Fruit fly (Drosophila melanogaster): Measurements from ENCODE around the gene CG31673.

The CG31673 gene

dm6 chr2L:20796758-20797514 lies 32.5 kb upstream of the CG31673 start, which contains the start of gene vari (continued):
- TF ChIP-seq yki (optimal IDR thresholded peaks at IDR 0.05): no peak
- no peak for TF ChIP-seq C15 (GFP tag; IDR thresholded peaks at IDR 0.05)
- TF ChIP-seq CG14667 (GFP tag; IDR thresholded peaks at IDR 0.05): no peak
- no peak for TF ChIP-seq Chrac-16 (GFP tag; optimal IDR thresholded peaks at IDR 0.05)
- no peak for TF ChIP-seq corto (GFP tag; optimal IDR thresholded peaks at IDR 0.05)
- no peak for TF ChIP-seq Trl (optimal IDR thresholded peaks at IDR 0.05)
- TF ChIP-seq Trl (GFP tag; optimal IDR thresholded peaks at IDR 0.05): no peak
- TF ChIP-seq CG3847 (GFP tag; IDR thresholded peaks at IDR 0.05): no peak
- TF ChIP-seq B-H2 (GFP tag; optimal IDR thresholded peaks at IDR 0.05): peak; percentile 55
- TF ChIP-seq scrt (GFP tag; optimal IDR thresholded peaks at IDR 0.05): peak; percentile 58
- no peak for TF ChIP-seq danr (GFP tag; IDR thresholded peaks at IDR 0.05)
- no peak for TF ChIP-seq CG2202 (tag; optimal IDR thresholded peaks at IDR 0.05)
- TF ChIP-seq CG1792 (GFP tag; optimal IDR thresholded peaks at IDR 0.05): no peak
- TF ChIP-seq CG7745 (tag; optimal IDR thresholded peaks at IDR 0.05): no peak
- TF ChIP-seq knrl (GFP tag; IDR thresholded peaks at IDR 0.05; ENCODE audit: partially characterized antibody): no peak
- TF ChIP-seq sens-2 (GFP tag; IDR thresholded peaks at IDR 0.05): no peak
- no peak for TF ChIP-seq Hey (tag; optimal IDR thresholded peaks at IDR 0.05)
- peak; percentile 83 for TF ChIP-seq E2f2 (GFP tag; IDR thresholded peaks at IDR 0.05)
- peak; percentile 47 for TF ChIP-seq nom (GFP tag; optimal IDR thresholded peaks at IDR 0.05)
- TF ChIP-seq peb (GFP tag; IDR thresholded peaks at IDR 0.05): no peak
- TF ChIP-seq CG17186 (GFP tag; optimal IDR thresholded peaks at IDR 0.05): no peak
- no peak for TF ChIP-seq inv (GFP tag; IDR thresholded peaks at IDR 0.05; ENCODE audit: partially characterized antibody)
- TF ChIP-seq Nf-YB (GFP tag; optimal IDR thresholded peaks at IDR 0.05): no peak
- no peak for TF ChIP-seq CG12236 (GFP tag; optimal IDR thresholded peaks at IDR 0.05)
- TF ChIP-seq phol (tag; optimal IDR thresholded peaks at IDR 0.05): peak; percentile 53
- TF ChIP-seq Dbx (GFP tag; IDR thresholded peaks at IDR 0.05): peak; percentile 40; the same call in 2 of the 3 replicates
- no peak for TF ChIP-seq pros (GFP tag; optimal IDR thresholded peaks at IDR 0.05)
- peak; percentile 19 for TF ChIP-seq caup (GFP tag; optimal IDR thresholded peaks at IDR 0.05; ENCODE audit: severe bottlenecking)
- TF ChIP-seq Hand (GFP tag; optimal IDR thresholded peaks at IDR 0.05): no peak
- peak; percentile 18 for TF ChIP-seq pb (GFP tag; optimal IDR thresholded peaks at IDR 0.05)
- peak; percentile 31; the same call in 1 of the 2 replicates for TF ChIP-seq unc-4 (GFP tag; IDR thresholded peaks at IDR 0.05; ENCODE audit: partially characterized antibody)
- no peak for TF ChIP-seq pum (GFP tag; optimal IDR thresholded peaks at IDR 0.05)
- no peak for TF ChIP-seq CG6254 (GFP tag; optimal IDR thresholded peaks at IDR 0.05)
- TF ChIP-seq bigmax (GFP tag; optimal IDR thresholded peaks at IDR 0.05): no peak
- no peak for TF ChIP-seq zfh1 (GFP tag; IDR thresholded peaks at IDR 0.05)
- TF ChIP-seq CG16815 (GFP tag; optimal IDR thresholded peaks at IDR 0.05): no peak
- TF ChIP-seq ATbp (GFP tag; optimal IDR thresholded peaks at IDR 0.05): no peak
- no peak for TF ChIP-seq trem (tag; optimal IDR thresholded peaks at IDR 0.05)
- TF ChIP-seq twi (tag; optimal IDR thresholded peaks at IDR 0.05): no peak
- no peak for TF ChIP-seq CG1602 (GFP tag; optimal IDR thresholded peaks at IDR 0.05)
- TF ChIP-seq CG2116 (GFP tag; optimal IDR thresholded peaks at IDR 0.05): peak; percentile 60
- no peak for TF ChIP-seq H15 (GFP tag; IDR thresholded peaks at IDR 0.05)
- TF ChIP-seq stc (GFP tag; IDR thresholded peaks at IDR 0.05): peak; percentile 13; the same call in 1 of the 2 replicates
- TF ChIP-seq CG12769 (tag; optimal IDR thresholded peaks at IDR 0.05): peak; percentile 40
- peak; percentile 7 for TF ChIP-seq CG9817 (tag; optimal IDR thresholded peaks at IDR 0.05)
- no peak for TF ChIP-seq Meics (GFP tag; optimal IDR thresholded peaks at IDR 0.05)
- 0 out of 3 replicates have a peak, but pooled peaks have one; percentile 26 for TF ChIP-seq ken (GFP tag; IDR thresholded peaks at IDR 0.05)
- no peak for TF ChIP-seq vnd (GFP tag; IDR thresholded peaks at IDR 0.05; ENCODE audit: partially characterized antibody)
- no peak for TF ChIP-seq croc (GFP tag; conservative IDR thresholded peaks at IDR 0.05)
- TF ChIP-seq ash1 (GFP tag; optimal IDR thresholded peaks at IDR 0.05): no peak

All from whole organism, embryonic.